Worm (Caenorhabditis elegans) whole organism, young adult: ENCODE measurements around the gene ari-2.

ENCODE experiments used
- D2030.7 ChIP-seq: fragments of 200-800 bp; sonication (Bioruptor generic); IDR thresholded peaks from 2 replicates; pipeline ENCODE4 v1.3.6; 2022; ENCODE audit warnings: missing genetic modification reagents, missing genetic modification characterization, missing compliant biosample characterization
- F10E7.11 ChIP-seq: sonication (generic microtip); optimal IDR thresholded peaks from 2 replicates; lab custom pipeline; 2017; ENCODE audit warnings: mild to moderate bottlenecking, missing genetic modification characterization, moderate library complexity, missing compliant biosample characterization
- F22D6.2 ChIP-seq: sonication (generic microtip); optimal IDR thresholded peaks from 2 replicates; lab custom pipeline; 2016; ENCODE audit warnings: mild to moderate bottlenecking, missing genetic modification characterization, missing compliant biosample characterization
- F23B12.7 ChIP-seq: sonication (generic microtip); optimal IDR thresholded peaks from 2 replicates; lab custom pipeline; 2017; ENCODE audit warnings: missing genetic modification characterization, mild to moderate bottlenecking, missing compliant biosample characterization, antibody characterized with exemption, moderate library complexity; ENCODE audit not compliant: insufficient read depth
- F49E8.2 ChIP-seq: sonication (generic microtip); optimal IDR thresholded peaks from 3 replicates; lab custom pipeline; 2017; ENCODE audit warnings: missing genetic modification characterization, mild to moderate bottlenecking, missing compliant biosample characterization, antibody characterized with exemption, moderate library complexity; ENCODE audit not compliant: insufficient read depth
- F55B11.4 ChIP-seq: sonication (generic microtip); optimal IDR thresholded peaks from 2 replicates; lab custom pipeline; 2016; ENCODE audit warnings: missing compliant biosample characterization, missing genetic modification characterization, borderline replicate concordance; ENCODE audit not compliant: insufficient read depth
- K11D2.4 ChIP-seq: fragments of 200-800 bp; sonication (Bioruptor generic); IDR thresholded peaks from 2 replicates; pipeline ENCODE4 v1.3.6; 2022; ENCODE audit warnings: missing genetic modification reagents, missing genetic modification characterization, missing compliant biosample characterization
- Y53G8AR.9 ChIP-seq: fragments of 200-800 bp; sonication (Bioruptor generic); conservative IDR thresholded peaks from 2 replicates; pipeline ENCODE4 v1.3.6; 2022; ENCODE audit warnings: missing genetic modification reagents, missing genetic modification characterization, missing compliant biosample characterization
- Y56A3A.18 ChIP-seq: fragments of 200-800 bp; sonication (Bioruptor generic); IDR thresholded peaks from 2 replicates; pipeline ENCODE4 v1.3.6; 2022; ENCODE audit warnings: missing genetic modification reagents, missing genetic modification characterization, missing compliant biosample characterization
- Y79H2A.3 ChIP-seq: fragments of 200-800 bp; sonication (Bioruptor generic); conservative IDR thresholded peaks from 2 replicates; pipeline ENCODE4 v1.3.6; 2022; ENCODE audit warnings: missing genetic modification reagents, missing genetic modification characterization, missing compliant biosample characterization
- Y95B8A.8 ChIP-seq: fragments of 200-800 bp; sonication (Bioruptor generic); IDR thresholded peaks from 2 replicates; pipeline ENCODE4 v1.3.6; 2022; ENCODE audit warnings: missing genetic modification reagents, missing genetic modification characterization, missing compliant biosample characterization
- akir-1 ChIP-seq: fragments of 200-800 bp; sonication (Bioruptor generic); optimal IDR thresholded peaks from 2 replicates; lab custom pipeline; 2018; ENCODE audit warnings: mild to moderate bottlenecking, missing genetic modification characterization, moderate library complexity, missing compliant biosample characterization
- ama-1 ChIP-seq, 3 experiments: fragments of 150-350 bp in 1 of 3; sonication (generic microtip) in 2 of 3; optimal IDR thresholded peaks; 2 replicates each; lab custom pipeline; 2014 to 2018; ENCODE audit warnings: missing biosample characterization in 2 of 3, missing genetic modification characterization in 2 of 3, missing genetic modification reagents in 2 of 3
- athp-1 ChIP-seq: sonication (generic microtip); optimal IDR thresholded peaks from 2 replicates; lab custom pipeline; 2017; ENCODE audit warnings: mild to moderate bottlenecking, missing genetic modification characterization, missing compliant biosample characterization
- attf-6 ChIP-seq: fragments of 200-800 bp; sonication (Bioruptor generic); IDR thresholded peaks from 2 replicates; pipeline ENCODE4 v1.3.6; 2022; ENCODE audit warnings: missing genetic modification reagents, missing genetic modification characterization, missing compliant biosample characterization
- bed-2 ChIP-seq: fragments of 200-800 bp; sonication (Bioruptor generic); IDR thresholded peaks from 2 replicates; pipeline ENCODE4 v1.3.6; 2022; ENCODE audit warnings: missing genetic modification reagents, missing genetic modification characterization, missing compliant biosample characterization
- ceh-27 ChIP-seq: fragments of 200-800 bp; sonication (Bioruptor generic); optimal IDR thresholded peaks from 2 replicates; lab custom pipeline; 2018; ENCODE audit warnings: mild to moderate bottlenecking, missing genetic modification characterization, moderate library complexity, missing compliant biosample characterization
- chd-7 ChIP-seq: sonication (generic microtip); optimal IDR thresholded peaks from 2 replicates; lab custom pipeline; 2016; ENCODE audit warnings: mild to moderate bottlenecking, missing genetic modification characterization, moderate library complexity, missing compliant biosample characterization
- dpl-1 ChIP-seq: fragments of 150-350 bp; optimal IDR thresholded peaks from 2 replicates; lab custom pipeline; 2014; ENCODE audit warnings: missing biosample characterization, missing genetic modification reagents, missing genetic modification characterization
- efl-1 ChIP-seq: fragments of 150-350 bp; optimal IDR thresholded peaks from 2 replicates; lab custom pipeline; 2014; ENCODE audit warnings: missing biosample characterization, missing genetic modification reagents, missing genetic modification characterization
- egrh-3 ChIP-seq: fragments of 200-800 bp; sonication (Bioruptor generic); IDR thresholded peaks from 2 replicates; pipeline ENCODE4 v1.3.6; 2022; ENCODE audit warnings: missing genetic modification reagents, missing genetic modification characterization, missing compliant biosample characterization
- gei-17 ChIP-seq: fragments of 200-800 bp; sonication (Bioruptor generic); optimal IDR thresholded peaks from 2 replicates; lab custom pipeline; 2018; ENCODE audit warnings: mild to moderate bottlenecking, missing genetic modification characterization, missing compliant biosample characterization
- hrde-1 ChIP-seq: sonication (generic microtip); optimal IDR thresholded peaks from 2 replicates; lab custom pipeline; 2016; ENCODE audit warnings: missing genetic modification characterization, mild to moderate bottlenecking, missing compliant biosample characterization, moderate library complexity, missing genotype, missing genetic modification reagents, borderline replicate concordance
- lir-1 ChIP-seq: fragments of 200-800 bp; sonication (Bioruptor generic); conservative IDR thresholded peaks from 2 replicates; pipeline ENCODE4 v1.3.6; 2022; ENCODE audit warnings: missing genetic modification reagents, missing genetic modification characterization, missing compliant biosample characterization
- lsl-1 ChIP-seq: fragments of 200-800 bp; sonication (Bioruptor generic); optimal IDR thresholded peaks from 2 replicates; lab custom pipeline; 2018; ENCODE audit warnings: mild to moderate bottlenecking, missing genetic modification characterization, moderate library complexity, missing compliant biosample characterization
- madf-10 ChIP-seq: sonication (generic microtip); optimal IDR thresholded peaks from 2 replicates; lab custom pipeline; 2016; ENCODE audit warnings: mild to moderate bottlenecking, missing genetic modification characterization, missing compliant biosample characterization
- madf-3 ChIP-seq: fragments of 200-800 bp; sonication (Bioruptor generic); IDR thresholded peaks from 2 replicates; pipeline ENCODE4 v1.3.6; 2022; ENCODE audit warnings: missing genetic modification reagents, missing genetic modification characterization, missing compliant biosample characterization
- madf-6 ChIP-seq: fragments of 200-800 bp; sonication (Bioruptor generic); IDR thresholded peaks from 2 replicates; pipeline ENCODE4 v1.3.6; 2022; ENCODE audit warnings: missing genetic modification reagents, missing genetic modification characterization, missing compliant biosample characterization
- madf-8 ChIP-seq: fragments of 200-800 bp; sonication (Bioruptor generic); conservative IDR thresholded peaks from 2 replicates; pipeline ENCODE4 v1.3.6; 2022; ENCODE audit warnings: missing genetic modification reagents, missing genetic modification characterization, missing compliant biosample characterization
- mcd-1 ChIP-seq: fragments of 200-800 bp; sonication (Bioruptor generic); IDR thresholded peaks from 2 replicates; pipeline ENCODE4 v1.3.6; 2022; ENCODE audit warnings: missing genetic modification reagents, missing genetic modification characterization, missing compliant biosample characterization
- nhr-90 ChIP-seq: sonication (generic microtip); optimal IDR thresholded peaks from 2 replicates; lab custom pipeline; 2016; ENCODE audit warnings: missing genotype, mild to moderate bottlenecking, missing genetic modification characterization, missing compliant biosample characterization
- snpc-1.1 ChIP-seq: sonication (generic microtip); optimal IDR thresholded peaks from 2 replicates; lab custom pipeline; 2017; ENCODE audit warnings: missing genetic modification characterization, mild to moderate bottlenecking, missing compliant biosample characterization, antibody characterized with exemption, moderate library complexity, missing genotype, missing genetic modification reagents; ENCODE audit not compliant: insufficient read depth
- tlf-1 ChIP-seq: fragments of 200-800 bp; sonication (Bioruptor generic); optimal IDR thresholded peaks from 2 replicates; lab custom pipeline; 2018; ENCODE audit warnings: mild to moderate bottlenecking, missing genetic modification characterization, missing compliant biosample characterization
- ztf-18 ChIP-seq: sonication (generic microtip); optimal IDR thresholded peaks from 2 replicates; lab custom pipeline; 2016; ENCODE audit warnings: missing genotype, mild to moderate bottlenecking, missing genetic modification characterization, missing compliant biosample characterization
- ztf-28 ChIP-seq: fragments of 200-800 bp; sonication (Bioruptor generic); IDR thresholded peaks from 2 replicates; pipeline ENCODE4 v1.3.6; 2022; ENCODE audit warnings: missing genetic modification reagents, missing genetic modification characterization, missing compliant biosample characterization
- ztf-6 ChIP-seq: fragments of 200-800 bp; sonication (Bioruptor generic); IDR thresholded peaks from 2 replicates; pipeline ENCODE4 v1.3.6; 2022; ENCODE audit warnings: missing genetic modification reagents, missing genetic modification characterization, missing compliant biosample characterization

The ari-2 gene

ce11 chrIV:5554168-5554567 is 3.2 kb downstream of the ari-2 start:
- TF ChIP-seq F49E8.2 (tag; lab: Kevin White, UChicago) (no peak), gei-17 (GFP tag; lab: Kevin White, UChicago) (no peak), lsl-1 (GFP tag; lab: Kevin White, UChicago) (no peak), D2030.7 (GFP tag; lab: Robert Waterston, UW) (no peak), bed-2 (GFP tag; lab: Robert Waterston, UW) (no peak)

- TF ChIP-seq mcd-1 (GFP tag; lab: Robert Waterston, UW) = no peak
- no peak for TF ChIP-seq ztf-18
- no peak for TF ChIP-seq attf-6
- TF ChIP-seq F55B11.4 (tag; lab: Kevin White, UChicago) = no peak
- TF ChIP-seq F10E7.11 (tag; lab: Kevin White, UChicago) = no peak
- TF ChIP-seq ceh-27 (GFP tag; lab: Kevin White, UChicago) = no peak
- no peak for TF ChIP-seq Y56A3A.18 (GFP tag; lab: Robert Waterston, UW)
- TF ChIP-seq ztf-6 (GFP tag; lab: Robert Waterston, UW) = no peak
- no peak for TF ChIP-seq egrh-3
- no peak for TF ChIP-seq K11D2.4
- TF ChIP-seq efl-1 (GFP tag; lab: Kevin White, UChicago) = no peak
Measured at ce11 chrIV:5561059-5561458, 10.1 kb downstream of the ari-2 start.

- TF ChIP-seq chd-7 (tag; lab: Kevin White, UChicago) (no peak), ceh-27 (GFP tag; lab: Kevin White, UChicago) (peak; percentile 2), ztf-6 (GFP tag; lab: Robert Waterston, UW) (no peak), tlf-1 (GFP tag; lab: Kevin White, UChicago) (no peak)
Measured at ce11 chrIV:5561497-5562155, 10.7 kb downstream of the ari-2 start.

ce11 chrIV:5563280-5563679 is 12.3 kb downstream of the ari-2 start:
- TF ChIP-seq madf-6 (GFP tag; lab: Robert Waterston, UW) = no peak
- TF ChIP-seq madf-8 (GFP tag; lab: Robert Waterston, UW) = no peak
- no peak for TF ChIP-seq bed-2 (GFP tag; lab: Robert Waterston, UW)
- TF ChIP-seq hrde-1 = no peak
- TF ChIP-seq F23B12.7 (tag; lab: Kevin White, UChicago) = no peak
- TF ChIP-seq F22D6.2 (tag; lab: Kevin White, UChicago) = no peak

ce11 chrIV:5564293-5564692 is 13.4 kb downstream of the ari-2 start:
- no peak for TF ChIP-seq lir-1 (GFP tag; lab: Robert Waterston, UW)
- no peak for TF ChIP-seq F49E8.2 (tag; lab: Kevin White, UChicago)
- TF ChIP-seq Y79H2A.3 (GFP tag; lab: Robert Waterston, UW) = no peak
- no peak for TF ChIP-seq Y95B8A.8 (GFP tag; lab: Robert Waterston, UW)
- TF ChIP-seq hrde-1 = no peak
- TF ChIP-seq F23B12.7 (tag; lab: Kevin White, UChicago) = no peak
- TF ChIP-seq Y53G8AR.9 (GFP tag; lab: Robert Waterston, UW) = no peak
- no peak for TF ChIP-seq akir-1 (GFP tag; lab: Kevin White, UChicago)
- TF ChIP-seq egrh-3 = no peak
- no peak for TF ChIP-seq dpl-1 (GFP tag; lab: Kevin White, UChicago)
- no peak for TF ChIP-seq ama-1 (optimal IDR thresholded peaks at IDR 0.05; lab: Kevin White, UChicago)
- TF ChIP-seq ama-1 (GFP tag; optimal IDR thresholded peaks at IDR 0.05; lab: Kevin White, UChicago) = no peak
- no peak for TF ChIP-seq D2030.7 (GFP tag; lab: Robert Waterston, UW)
- TF ChIP-seq madf-10 (tag; lab: Kevin White, UChicago) = no peak
- no peak for TF ChIP-seq ztf-6 (GFP tag; lab: Robert Waterston, UW)
- no peak for TF ChIP-seq snpc-1.1
- no peak for TF ChIP-seq nhr-90 (tag; lab: Kevin White, UChicago)
- TF ChIP-seq ztf-28 = no peak
- TF ChIP-seq athp-1 (tag; lab: Kevin White, UChicago) = no peak
- no peak for TF ChIP-seq madf-3 (GFP tag; lab: Robert Waterston, UW)
